Worm (Caenorhabditis elegans) whole organism, late embryonic: ENCODE data around the gene irld-9.

Experiments
- C08G9.2 ChIP-seq: sonication (generic microtip); optimal IDR thresholded peaks from 2 replicates; lab custom pipeline; 2016; ENCODE audit warnings: mild to moderate bottlenecking, missing genetic modification characterization, moderate library complexity, missing compliant biosample characterization
- C38D4.7 ChIP-seq: fragments of 200-800 bp; sonication (Bioruptor generic); optimal IDR thresholded peaks from 2 replicates; lab custom pipeline; 2018; ENCODE audit warnings: mild to moderate bottlenecking, missing genetic modification characterization, moderate library complexity, missing compliant biosample characterization
- F13H6.1 ChIP-seq: sonication (generic microtip); optimal IDR thresholded peaks from 2 replicates; lab custom pipeline; 2016; ENCODE audit warnings: missing genetic modification characterization, missing compliant biosample characterization
- ahr-1 ChIP-seq: sonication (generic microtip); optimal IDR thresholded peaks from 2 replicates; lab custom pipeline; 2016; ENCODE audit warnings: missing genetic modification characterization, missing compliant biosample characterization
- ama-1 ChIP-seq: fragments of 150-350 bp; optimal IDR thresholded peaks from 2 replicates; lab custom pipeline; 2014
- ceh-22 ChIP-seq: sonication (generic microtip); optimal IDR thresholded peaks from 2 replicates; lab custom pipeline; 2017; ENCODE audit warnings: missing biosample characterization, missing genetic modification characterization
- ceh-24 ChIP-seq: sonication (generic microtip); optimal IDR thresholded peaks from 2 replicates; lab custom pipeline; 2016; ENCODE audit warnings: mild to moderate bottlenecking, missing genetic modification characterization, missing compliant biosample characterization
- ceh-45 ChIP-seq: fragments of 200-800 bp; sonication (Bioruptor generic); IDR thresholded peaks from 2 replicates; pipeline ENCODE4 v1.3.6; 2022; ENCODE audit warnings: missing genetic modification reagents, missing genetic modification characterization, missing compliant biosample characterization
- dve-1 ChIP-seq: sonication (generic microtip); optimal IDR thresholded peaks from 2 replicates; lab custom pipeline; 2017; ENCODE audit warnings: antibody characterized with exemption, mild to moderate bottlenecking, missing genetic modification characterization, missing compliant biosample characterization
- elt-2 ChIP-seq: sonication (generic microtip); optimal IDR thresholded peaks from 2 replicates; lab custom pipeline; 2016; ENCODE audit warnings: missing genetic modification reagents, missing genetic modification characterization, missing compliant biosample characterization
- fkh-10 ChIP-seq: fragments of 150-350 bp; optimal IDR thresholded peaks from 2 replicates; lab custom pipeline; 2014; ENCODE audit warnings: missing biosample characterization, missing genetic modification reagents, missing genetic modification characterization
- hlh-8 ChIP-seq: sonication (generic microtip); optimal IDR thresholded peaks from 2 replicates; lab custom pipeline; 2016; ENCODE audit warnings: missing genotype, missing genetic modification characterization, missing compliant biosample characterization
- lin-11 ChIP-seq: fragments of 200-800 bp; sonication (Bioruptor generic); optimal IDR thresholded peaks from 2 replicates; lab custom pipeline; 2018; ENCODE audit warnings: mild to moderate bottlenecking, missing genetic modification characterization, missing compliant biosample characterization
- pha-4 ChIP-seq: fragments of 150-350 bp; optimal IDR thresholded peaks from 2 replicates; lab custom pipeline; 2018; ENCODE audit warnings: missing biosample characterization, missing genetic modification reagents, missing genetic modification characterization

- TF ChIP-seq ceh-45 (GFP tag; lab: Robert Waterston, UW) = no peak
- no peak for TF ChIP-seq hlh-8 (tag; lab: Kevin White, UChicago)
- no peak for TF ChIP-seq lin-11
- TF ChIP-seq C08G9.2 = no peak
- no peak for TF ChIP-seq fkh-10 (GFP tag; lab: Kevin White, UChicago)
- TF ChIP-seq pha-4 = no peak
- no peak for TF ChIP-seq C38D4.7
- TF ChIP-seq dve-1 (tag; lab: Kevin White, UChicago) = no peak
- no peak for TF ChIP-seq ahr-1 (tag; lab: Kevin White, UChicago)
- TF ChIP-seq ceh-22 = no peak
- no peak for TF ChIP-seq F13H6.1 (tag; lab: Kevin White, UChicago)
- TF ChIP-seq ceh-24 = no peak
- no peak for TF ChIP-seq ama-1
- TF ChIP-seq elt-2 (tag; lab: Kevin White, UChicago) = no peak
These were observed 13.0 kb downstream of the irld-9 start, which contains the start of gene F45C12.17 for ce11 chrII:1725735-1726134.
